Worm (Caenorhabditis elegans) whole organism, young adult: Measurements from ENCODE around the gene acdh-12.

Experiments
- B0336.3 ChIP-seq: fragments of 200-800 bp; sonication (Bioruptor generic); IDR thresholded peaks from 2 replicates; pipeline ENCODE4 v1.3.6; 2022; ENCODE audit warnings: missing genetic modification characterization, missing compliant biosample characterization
- F10E7.11 ChIP-seq: sonication (generic microtip); optimal IDR thresholded peaks from 2 replicates; lab custom pipeline; 2017; ENCODE audit warnings: mild to moderate bottlenecking, missing genetic modification characterization, moderate library complexity, missing compliant biosample characterization
- F22D6.2 ChIP-seq: sonication (generic microtip); optimal IDR thresholded peaks from 2 replicates; lab custom pipeline; 2016; ENCODE audit warnings: mild to moderate bottlenecking, missing genetic modification characterization, missing compliant biosample characterization
- F33H1.4 ChIP-seq: fragments of 200-800 bp; sonication (Bioruptor generic); IDR thresholded peaks from 2 replicates; pipeline ENCODE4 v1.3.6; 2022; ENCODE audit warnings: missing genetic modification reagents, missing genetic modification characterization, missing compliant biosample characterization
- F39B2.1 ChIP-seq: fragments of 200-800 bp; sonication (Bioruptor generic); IDR thresholded peaks from 2 replicates; pipeline ENCODE4 v1.3.6; 2022; ENCODE audit warnings: missing genetic modification reagents, missing genetic modification characterization, missing compliant biosample characterization
- F49E8.2 ChIP-seq: sonication (generic microtip); optimal IDR thresholded peaks from 3 replicates; lab custom pipeline; 2017; ENCODE audit warnings: missing genetic modification characterization, mild to moderate bottlenecking, missing compliant biosample characterization, antibody characterized with exemption, moderate library complexity; ENCODE audit not compliant: insufficient read depth
- F52B5.7 ChIP-seq: sonication (generic microtip); optimal IDR thresholded peaks from 2 replicates; lab custom pipeline; 2016; ENCODE audit warnings: mild to moderate bottlenecking, missing genetic modification characterization, missing compliant biosample characterization
- F55B11.4 ChIP-seq: sonication (generic microtip); optimal IDR thresholded peaks from 2 replicates; lab custom pipeline; 2016; ENCODE audit warnings: missing compliant biosample characterization, missing genetic modification characterization, borderline replicate concordance; ENCODE audit not compliant: insufficient read depth
- K11D2.4 ChIP-seq: fragments of 200-800 bp; sonication (Bioruptor generic); IDR thresholded peaks from 2 replicates; pipeline ENCODE4 v1.3.6; 2022; ENCODE audit warnings: missing genetic modification reagents, missing genetic modification characterization, missing compliant biosample characterization
- K12H6.12 ChIP-seq: fragments of 200-800 bp; sonication (Bioruptor generic); optimal IDR thresholded peaks from 2 replicates; lab custom pipeline; 2018; ENCODE audit warnings: mild to moderate bottlenecking, missing genetic modification characterization, missing compliant biosample characterization
- atf-7 ChIP-seq: sonication (generic microtip); optimal IDR thresholded peaks from 2 replicates; lab custom pipeline; 2017; ENCODE audit warnings: mild to moderate bottlenecking, missing genetic modification characterization, missing compliant biosample characterization
- athp-1 ChIP-seq: sonication (generic microtip); optimal IDR thresholded peaks from 2 replicates; lab custom pipeline; 2017; ENCODE audit warnings: mild to moderate bottlenecking, missing genetic modification characterization, missing compliant biosample characterization
- attf-3 ChIP-seq: fragments of 200-800 bp; sonication (Bioruptor generic); conservative IDR thresholded peaks from 2 replicates; pipeline ENCODE4 v1.3.6; 2022; ENCODE audit warnings: missing genetic modification reagents, missing genetic modification characterization, missing compliant biosample characterization
- attf-5 ChIP-seq: fragments of 200-800 bp; sonication (Bioruptor generic); optimal IDR thresholded peaks from 2 replicates; lab custom pipeline; 2018; ENCODE audit warnings: mild to moderate bottlenecking, missing genetic modification characterization, missing compliant biosample characterization
- ccch-3 ChIP-seq: fragments of 200-800 bp; sonication (Bioruptor generic); optimal IDR thresholded peaks from 2 replicates; lab custom pipeline; 2018; ENCODE audit warnings: mild to moderate bottlenecking, missing genetic modification characterization, missing compliant biosample characterization
- cebp-2 ChIP-seq: fragments of 200-800 bp; sonication (Bioruptor generic); IDR thresholded peaks from 2 replicates; pipeline ENCODE4 v1.3.6; 2022; ENCODE audit warnings: missing genetic modification characterization, missing compliant biosample characterization
- dpff-1 ChIP-seq: sonication (generic microtip); optimal IDR thresholded peaks from 2 replicates; lab custom pipeline; 2017; ENCODE audit warnings: mild to moderate bottlenecking, missing genetic modification characterization, missing compliant biosample characterization
- ets-4 ChIP-seq: fragments of 200-800 bp; sonication (Bioruptor generic); optimal IDR thresholded peaks from 2 replicates; lab custom pipeline; 2018; ENCODE audit warnings: mild to moderate bottlenecking, missing genetic modification characterization, missing compliant biosample characterization
- hrde-1 ChIP-seq: sonication (generic microtip); optimal IDR thresholded peaks from 2 replicates; lab custom pipeline; 2016; ENCODE audit warnings: missing genetic modification characterization, mild to moderate bottlenecking, missing compliant biosample characterization, moderate library complexity, missing genotype, missing genetic modification reagents, borderline replicate concordance
- lag-1 ChIP-seq: fragments of 200-800 bp; sonication (Bioruptor generic); IDR thresholded peaks from 2 replicates; pipeline ENCODE4 v1.3.6; 2022; ENCODE audit warnings: missing genetic modification reagents, missing genetic modification characterization, missing compliant biosample characterization
- let-526 ChIP-seq: fragments of 200-800 bp; sonication (Bioruptor generic); IDR thresholded peaks from 2 replicates; pipeline ENCODE4 v1.3.6; 2022; ENCODE audit warnings: missing genetic modification reagents, missing genetic modification characterization, missing compliant biosample characterization
- lir-1 ChIP-seq: fragments of 200-800 bp; sonication (Bioruptor generic); conservative IDR thresholded peaks from 2 replicates; pipeline ENCODE4 v1.3.6; 2022; ENCODE audit warnings: missing genetic modification reagents, missing genetic modification characterization, missing compliant biosample characterization
- madf-6 ChIP-seq: fragments of 200-800 bp; sonication (Bioruptor generic); IDR thresholded peaks from 2 replicates; pipeline ENCODE4 v1.3.6; 2022; ENCODE audit warnings: missing genetic modification reagents, missing genetic modification characterization, missing compliant biosample characterization
- mcd-1 ChIP-seq: fragments of 200-800 bp; sonication (Bioruptor generic); IDR thresholded peaks from 2 replicates; pipeline ENCODE4 v1.3.6; 2022; ENCODE audit warnings: missing genetic modification reagents, missing genetic modification characterization, missing compliant biosample characterization
- nhr-90 ChIP-seq: sonication (generic microtip); optimal IDR thresholded peaks from 2 replicates; lab custom pipeline; 2016; ENCODE audit warnings: missing genotype, mild to moderate bottlenecking, missing genetic modification characterization, missing compliant biosample characterization
- pha-4 ChIP-seq: fragments of 150-350 bp; sonication (generic microtip); optimal IDR thresholded peaks from 2 replicates; lab custom pipeline; 2014; ENCODE audit warnings: missing biosample characterization, missing genetic modification reagents, missing genetic modification characterization
- somi-1 ChIP-seq: fragments of 200-800 bp; sonication (Bioruptor generic); optimal IDR thresholded peaks from 2 replicates; lab custom pipeline; 2018; ENCODE audit warnings: mild to moderate bottlenecking, missing genetic modification characterization, missing compliant biosample characterization
- zim-3 ChIP-seq: sonication (generic microtip); optimal IDR thresholded peaks from 2 replicates; lab custom pipeline; 2017; ENCODE audit warnings: mild to moderate bottlenecking, missing genetic modification characterization, moderate library complexity, missing compliant biosample characterization

Gene acdh-12

DNA sequence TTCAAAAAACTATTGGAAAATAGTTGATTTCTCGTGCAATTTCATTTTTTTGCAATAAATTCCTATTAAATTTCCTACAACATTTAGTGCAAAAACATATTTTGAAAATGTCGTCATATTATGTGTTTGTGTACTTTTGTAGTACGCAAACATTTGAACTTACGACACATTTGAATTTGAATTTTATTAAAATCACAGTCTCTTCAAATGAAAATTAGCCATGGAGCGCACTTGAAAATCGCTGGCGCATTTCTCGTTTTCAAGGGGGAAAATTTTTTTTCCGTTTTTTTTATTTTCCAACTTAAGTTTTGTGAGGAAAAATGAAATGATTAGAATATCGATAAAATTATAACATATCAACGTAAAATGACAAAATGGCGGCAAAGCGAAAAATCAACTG is 47.9 kb downstream of the acdh-12 start (continued):
- TF ChIP-seq F49E8.2 (tag; lab: Kevin White, UChicago) (peak; percentile 70), attf-5 (GFP tag; lab: Kevin White, UChicago) (peak; percentile 68), mcd-1 (GFP tag; lab: Robert Waterston, UW) (peak; percentile 88; the same call in 1 of the 2 replicates), F55B11.4 (no peak)

DNA sequence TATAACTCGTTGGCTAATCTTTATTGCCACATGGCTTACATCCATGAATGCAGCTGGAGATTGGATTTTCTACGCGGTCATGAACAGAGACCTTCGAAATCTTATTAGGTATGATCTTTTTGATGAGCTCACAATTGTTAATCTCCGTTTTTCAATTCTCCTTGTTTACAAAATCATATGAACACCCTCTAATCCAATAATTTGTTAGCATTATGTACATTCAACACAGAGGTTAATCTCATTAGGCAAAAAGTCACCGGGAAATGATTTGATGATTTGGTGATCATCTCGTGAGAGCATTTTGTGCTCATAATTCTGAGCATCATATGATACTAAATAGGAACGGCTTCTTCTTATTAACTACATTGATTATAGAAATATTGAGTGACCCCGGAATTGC is 49.2 kb downstream of the acdh-12 start:
- no peak for TF ChIP-seq hrde-1 (tag; lab: Kevin White, UChicago)
- no peak for TF ChIP-seq zim-3 (tag; lab: Kevin White, UChicago)
- no peak for TF ChIP-seq dpff-1
- TF ChIP-seq nhr-90 = no peak
- no peak for TF ChIP-seq athp-1 (tag; lab: Kevin White, UChicago)
- TF ChIP-seq F52B5.7 = no peak
- no peak for TF ChIP-seq let-526
- TF ChIP-seq ets-4 (GFP tag; lab: Kevin White, UChicago) = no peak
- no peak for TF ChIP-seq cebp-2 (GFP tag; lab: Robert Waterston, UW)
- no peak for TF ChIP-seq F39B2.1 (GFP tag; lab: Robert Waterston, UW)
- no peak for TF ChIP-seq attf-3 (GFP tag; lab: Robert Waterston, UW)
- TF ChIP-seq F55B11.4 = no peak
- no peak for TF ChIP-seq K11D2.4
- TF ChIP-seq ccch-3 (GFP tag; lab: Kevin White, UChicago) = no peak

DNA sequence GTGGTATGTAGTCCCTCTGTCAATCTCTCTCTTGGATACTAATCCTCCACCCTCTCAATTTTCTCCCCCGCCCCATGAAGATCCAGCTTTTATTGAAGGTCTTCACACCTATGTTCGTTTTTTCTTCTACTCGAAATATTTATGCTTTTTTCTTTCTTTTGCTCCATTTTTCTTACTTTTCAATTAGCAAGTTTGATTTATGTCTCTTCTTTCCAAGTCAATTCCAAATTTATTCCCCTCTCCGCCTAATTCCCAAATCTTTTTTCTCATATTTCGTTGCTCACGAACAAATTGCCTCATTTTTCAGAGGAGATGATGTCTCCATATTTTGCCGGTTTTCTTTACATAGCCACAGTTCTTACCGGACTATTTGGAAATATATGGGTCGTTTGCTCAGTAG is 51.1 kb downstream of the acdh-12 start, which contains the start of gene npr-31:
Gene npr-31, plus strand, starts transcription at position 301 of the 400 bp plus-strand sequence.
- TF ChIP-seq zim-3 (tag; lab: Kevin White, UChicago) (no peak), nhr-90 (no peak), K12H6.12 (no peak), lir-1 (no peak), madf-6 (no peak), atf-7 (no peak), ccch-3 (GFP tag; lab: Kevin White, UChicago) (no peak), B0336.3 (GFP tag; lab: Robert Waterston, UW) (no peak), somi-1 (no peak), lag-1 (GFP tag; lab: Robert Waterston, UW) (no peak), F10E7.11 (tag; lab: Kevin White, UChicago) (no peak), pha-4 (tag; lab: Kevin White, UChicago) (no peak), athp-1 (tag; lab: Kevin White, UChicago) (no peak), F33H1.4 (GFP tag; lab: Robert Waterston, UW) (no peak), F22D6.2 (tag; lab: Kevin White, UChicago) (no peak), mcd-1 (GFP tag; lab: Robert Waterston, UW) (no peak)
- TF ChIP-seq, all 124 proteins: peak for 0
